Worm (Caenorhabditis elegans) whole organism, mixed stage, embryonic: ENCODE data around the gene daam-1.

Experiments used
- M03D4.4 ChIP-seq: sonication (generic microtip); optimal IDR thresholded peaks from 2 replicates; lab custom pipeline; 2017; ENCODE audit warnings: mild to moderate bottlenecking, missing genetic modification characterization, missing compliant biosample characterization
- bed-3 ChIP-seq: fragments of 200-800 bp; sonication (Bioruptor generic); optimal IDR thresholded peaks from 3 replicates; lab custom pipeline; 2018; ENCODE audit warnings: mild to moderate bottlenecking, missing genetic modification characterization, moderate library complexity, missing compliant biosample characterization
- blmp-1 ChIP-seq: fragments of 150-350 bp; optimal IDR thresholded peaks from 2 replicates; lab custom pipeline; 2014; ENCODE audit warnings: missing biosample characterization, missing genetic modification characterization
- ceh-39 ChIP-seq: fragments of 150-350 bp; optimal IDR thresholded peaks from 2 replicates; lab custom pipeline; 2014; ENCODE audit warnings: missing biosample characterization, missing genetic modification characterization
- ceh-43 ChIP-seq: fragments of 200-800 bp; sonication (Bioruptor generic); optimal IDR thresholded peaks from 2 replicates; lab custom pipeline; 2018; ENCODE audit warnings: mild to moderate bottlenecking, missing genetic modification characterization, moderate library complexity, missing compliant biosample characterization
- ceh-83 ChIP-seq: fragments of 200-800 bp; sonication (Bioruptor generic); optimal IDR thresholded peaks from 2 replicates; lab custom pipeline; 2018; ENCODE audit warnings: mild to moderate bottlenecking, missing genetic modification characterization, missing compliant biosample characterization
- ces-1 ChIP-seq: fragments of 150-350 bp; optimal IDR thresholded peaks from 2 replicates; lab custom pipeline; 2014; ENCODE audit warnings: missing biosample characterization, missing genetic modification reagents, missing genetic modification characterization
- cnd-1 ChIP-seq: fragments of 200-800 bp; sonication (Bioruptor generic); optimal IDR thresholded peaks from 2 replicates; lab custom pipeline; 2018; ENCODE audit warnings: mild to moderate bottlenecking, missing genetic modification characterization, missing compliant biosample characterization
- drap-1 ChIP-seq: fragments of 200-800 bp; sonication (Bioruptor generic); optimal IDR thresholded peaks from 3 replicates; lab custom pipeline; 2018; ENCODE audit warnings: mild to moderate bottlenecking, missing genetic modification characterization, missing compliant biosample characterization
- elt-1 ChIP-seq: sonication (generic microtip); optimal IDR thresholded peaks from 2 replicates; lab custom pipeline; 2017; ENCODE audit warnings: missing genetic modification characterization, mild to moderate bottlenecking, missing compliant biosample characterization, antibody characterized with exemption, moderate library complexity, borderline replicate concordance; ENCODE audit not compliant: insufficient read depth
- elt-3 ChIP-seq: fragments of 150-350 bp; optimal IDR thresholded peaks from 2 replicates; lab custom pipeline; 2014; ENCODE audit warnings: missing biosample characterization, missing genetic modification characterization
- flh-1 ChIP-seq: fragments of 200-800 bp; sonication (Bioruptor generic); optimal IDR thresholded peaks from 2 replicates; lab custom pipeline; 2018; ENCODE audit warnings: mild to moderate bottlenecking, missing genetic modification characterization, moderate library complexity, missing compliant biosample characterization
- ham-2 ChIP-seq: fragments of 200-800 bp; sonication (Bioruptor generic); optimal IDR thresholded peaks from 2 replicates; lab custom pipeline; 2018; ENCODE audit warnings: mild to moderate bottlenecking, missing genetic modification characterization, missing compliant biosample characterization
- hlh-1 ChIP-seq: fragments of 150-350 bp; optimal IDR thresholded peaks from 2 replicates; lab custom pipeline; 2014; ENCODE audit warnings: missing biosample characterization, missing genetic modification reagents, missing genetic modification characterization
- lin-13 ChIP-seq: fragments of 150-350 bp; optimal IDR thresholded peaks from 2 replicates; lab custom pipeline; 2014; ENCODE audit warnings: missing biosample characterization, missing genetic modification characterization
- lin-32 ChIP-seq: fragments of 200-800 bp; sonication (Bioruptor generic); optimal IDR thresholded peaks from 2 replicates; lab custom pipeline; 2018; ENCODE audit warnings: mild to moderate bottlenecking, missing genetic modification characterization, missing compliant biosample characterization
- lsy-2 ChIP-seq: fragments of 150-350 bp; optimal IDR thresholded peaks from 2 replicates; lab custom pipeline; 2014; ENCODE audit warnings: missing biosample characterization, missing genetic modification characterization
- mab-5 ChIP-seq: fragments of 150-350 bp; optimal IDR thresholded peaks from 2 replicates; lab custom pipeline; 2014; ENCODE audit warnings: missing biosample characterization, missing genetic modification characterization
- mep-1 ChIP-seq: fragments of 150-350 bp; optimal IDR thresholded peaks from 2 replicates; lab custom pipeline; 2017; ENCODE audit warnings: missing biosample characterization, missing genetic modification reagents, missing genetic modification characterization, inconsistent platforms
- mls-2 ChIP-seq: sonication (generic microtip); optimal IDR thresholded peaks from 2 replicates; lab custom pipeline; 2016; ENCODE audit warnings: mild to moderate bottlenecking, missing genetic modification characterization, moderate library complexity, missing compliant biosample characterization
- nhr-12 ChIP-seq: fragments of 150-350 bp; optimal IDR thresholded peaks from 2 replicates; lab custom pipeline; 2014; ENCODE audit warnings: missing biosample characterization, missing genetic modification characterization
- nhr-2 ChIP-seq: fragments of 150-350 bp; optimal IDR thresholded peaks from 2 replicates; lab custom pipeline; 2014; ENCODE audit warnings: missing biosample characterization, missing genetic modification characterization
- nhr-237 ChIP-seq: fragments of 150-350 bp; optimal IDR thresholded peaks from 2 replicates; lab custom pipeline; 2014; ENCODE audit warnings: missing biosample characterization, missing genetic modification characterization
- nhr-28 ChIP-seq: fragments of 150-350 bp; optimal IDR thresholded peaks from 2 replicates; lab custom pipeline; 2014; ENCODE audit warnings: missing biosample characterization, missing genetic modification characterization
- nhr-76 ChIP-seq: sonication (generic microtip); optimal IDR thresholded peaks from 2 replicates; lab custom pipeline; 2017; ENCODE audit warnings: missing biosample characterization, missing genetic modification characterization
- pha-4 ChIP-seq: fragments of 150-350 bp; optimal IDR thresholded peaks from 2 replicates; lab custom pipeline; 2018; ENCODE audit warnings: missing biosample characterization, missing genetic modification reagents, missing genetic modification characterization
- sem-2 ChIP-seq: fragments of 200-800 bp; sonication (Bioruptor generic); optimal IDR thresholded peaks from 2 replicates; lab custom pipeline; 2018; ENCODE audit warnings: mild to moderate bottlenecking, missing genetic modification characterization, missing compliant biosample characterization
- snpc-4 ChIP-seq: fragments of 150-350 bp; optimal IDR thresholded peaks from 2 replicates; lab custom pipeline; 2014; ENCODE audit warnings: missing biosample characterization, missing genetic modification characterization
- sptf-1 ChIP-seq: sonication (generic microtip); optimal IDR thresholded peaks from 2 replicates; lab custom pipeline; 2017; ENCODE audit warnings: mild to moderate bottlenecking, missing genetic modification characterization, moderate library complexity, missing compliant biosample characterization
- tbx-8 ChIP-seq: fragments of 200-800 bp; sonication (Bioruptor generic); optimal IDR thresholded peaks from 2 replicates; lab custom pipeline; 2018; ENCODE audit warnings: mild to moderate bottlenecking, missing genetic modification characterization, moderate library complexity, missing compliant biosample characterization
- unc-120 ChIP-seq: sonication (generic microtip); optimal IDR thresholded peaks from 2 replicates; lab custom pipeline; 2017; ENCODE audit warnings: missing genetic modification characterization, missing compliant biosample characterization; ENCODE audit not compliant: poor library complexity, severe bottlenecking
- unc-39 ChIP-seq: fragments of 150-350 bp; optimal IDR thresholded peaks from 2 replicates; lab custom pipeline; 2014; ENCODE audit warnings: missing biosample characterization, missing genetic modification characterization
- unc-62 ChIP-seq: fragments of 150-350 bp; optimal IDR thresholded peaks from 2 replicates; lab custom pipeline; 2014; ENCODE audit warnings: missing biosample characterization, missing genetic modification reagents, missing genetic modification characterization
- zip-8 ChIP-seq: fragments of 150-350 bp; optimal IDR thresholded peaks from 2 replicates; lab custom pipeline; 2014; ENCODE audit warnings: missing biosample characterization, missing genetic modification characterization
- ztf-11 ChIP-seq: fragments of 150-350 bp; optimal IDR thresholded peaks from 2 replicates; lab custom pipeline; 2014; ENCODE audit warnings: missing biosample characterization, missing genetic modification characterization

The daam-1 gene

ce11 chrV:55946-56345 lies 27.7 kb downstream of the daam-1 start, which contains the start of gene srt-52:
TSS of gene srt-52 (minus strand) at chrV:56046.
- no peak for TF ChIP-seq lsy-2 (tag; lab: Kevin White, UChicago)
- no peak for TF ChIP-seq mep-1 (tag; lab: Kevin White, UChicago)
- no peak for TF ChIP-seq snpc-4 (tag; lab: Kevin White, UChicago)
- no peak for TF ChIP-seq ceh-39 (tag; lab: Kevin White, UChicago)
- no peak for TF ChIP-seq ham-2
- no peak for TF ChIP-seq blmp-1 (tag; lab: Kevin White, UChicago)
- no peak for TF ChIP-seq lin-13 (tag; lab: Kevin White, UChicago)
- TF ChIP-seq flh-1 (GFP tag; lab: Kevin White, UChicago): no peak
- TF ChIP-seq nhr-76: no peak
- TF ChIP-seq mls-2 (tag; lab: Kevin White, UChicago): no peak
- TF ChIP-seq nhr-28 (tag; lab: Kevin White, UChicago): no peak
- TF ChIP-seq nhr-2: no peak
- TF ChIP-seq sptf-1 (tag; lab: Kevin White, UChicago): no peak

ce11 chrV:53286-53685 lies 30.3 kb downstream of the daam-1 start:
- TF ChIP-seq drap-1 (GFP tag; lab: Kevin White, UChicago) (peak; percentile 85), zip-8 (no peak), ham-2 (peak; percentile 75), pha-4 (no peak), ceh-39 (tag; lab: Kevin White, UChicago) (no peak), flh-1 (GFP tag; lab: Kevin White, UChicago) (peak; percentile 53), ceh-43 (GFP tag; lab: Kevin White, UChicago) (peak; percentile 73), elt-3 (tag; lab: Kevin White, UChicago) (no peak), mab-5 (tag; lab: Kevin White, UChicago) (no peak), nhr-12 (tag; lab: Kevin White, UChicago) (no peak), unc-62 (GFP tag; lab: Kevin White, UChicago) (no peak), bed-3 (GFP tag; lab: Kevin White, UChicago) (peak; percentile 75), tbx-8 (GFP tag; lab: Kevin White, UChicago) (peak; percentile 11), nhr-237 (tag; lab: Kevin White, UChicago) (no peak), ceh-83 (GFP tag; lab: Kevin White, UChicago) (peak; percentile 79), snpc-4 (tag; lab: Kevin White, UChicago) (no peak), mls-2 (tag; lab: Kevin White, UChicago) (peak; percentile 77), unc-39 (tag; lab: Kevin White, UChicago) (no peak), cnd-1 (peak; percentile 66), nhr-76 (no peak), unc-120 (tag; lab: Kevin White, UChicago) (peak; percentile 48), elt-1 (no peak), blmp-1 (tag; lab: Kevin White, UChicago) (peak; percentile 30), sptf-1 (tag; lab: Kevin White, UChicago) (peak; percentile 88), ztf-11 (tag; lab: Kevin White, UChicago) (no peak), nhr-28 (tag; lab: Kevin White, UChicago) (peak; percentile 68), M03D4.4 (tag; lab: Kevin White, UChicago) (peak; percentile 82), mep-1 (tag; lab: Kevin White, UChicago) (no peak), lsy-2 (tag; lab: Kevin White, UChicago) (no peak), lin-32 (GFP tag; lab: Kevin White, UChicago) (peak; percentile 73), lin-13 (tag; lab: Kevin White, UChicago) (peak; percentile 29), nhr-2 (no peak), ces-1 (GFP tag; lab: Kevin White, UChicago) (no peak), sem-2 (GFP tag; lab: Kevin White, UChicago) (peak; percentile 65), hlh-1 (peak; percentile 37)

- TF ChIP-seq mls-2 (tag; lab: Kevin White, UChicago): no peak
- TF ChIP-seq ceh-43 (GFP tag; lab: Kevin White, UChicago): no peak
- no peak for TF ChIP-seq M03D4.4 (tag; lab: Kevin White, UChicago)
- TF ChIP-seq unc-62 (GFP tag; lab: Kevin White, UChicago): no peak
- no peak for TF ChIP-seq lsy-2 (tag; lab: Kevin White, UChicago)
- TF ChIP-seq ceh-39 (tag; lab: Kevin White, UChicago): no peak
- TF ChIP-seq elt-3 (tag; lab: Kevin White, UChicago): no peak
- TF ChIP-seq sem-2 (GFP tag; lab: Kevin White, UChicago): no peak
- TF ChIP-seq drap-1 (GFP tag; lab: Kevin White, UChicago): no peak
- no peak for TF ChIP-seq nhr-28 (tag; lab: Kevin White, UChicago)
- TF ChIP-seq blmp-1 (tag; lab: Kevin White, UChicago): no peak
- TF ChIP-seq lin-32 (GFP tag; lab: Kevin White, UChicago): no peak
- no peak for TF ChIP-seq ztf-11 (tag; lab: Kevin White, UChicago)
- TF ChIP-seq nhr-237 (tag; lab: Kevin White, UChicago): no peak
Observed at ce11 chrV:48622-49021, 35.0 kb downstream of the daam-1 start, which contains the start of gene B0348.1. TSS of gene B0348.1 (plus strand) at chrV:48922.
